Worm (Caenorhabditis elegans): ENCODE data around the gene comt-4.

DNA sequence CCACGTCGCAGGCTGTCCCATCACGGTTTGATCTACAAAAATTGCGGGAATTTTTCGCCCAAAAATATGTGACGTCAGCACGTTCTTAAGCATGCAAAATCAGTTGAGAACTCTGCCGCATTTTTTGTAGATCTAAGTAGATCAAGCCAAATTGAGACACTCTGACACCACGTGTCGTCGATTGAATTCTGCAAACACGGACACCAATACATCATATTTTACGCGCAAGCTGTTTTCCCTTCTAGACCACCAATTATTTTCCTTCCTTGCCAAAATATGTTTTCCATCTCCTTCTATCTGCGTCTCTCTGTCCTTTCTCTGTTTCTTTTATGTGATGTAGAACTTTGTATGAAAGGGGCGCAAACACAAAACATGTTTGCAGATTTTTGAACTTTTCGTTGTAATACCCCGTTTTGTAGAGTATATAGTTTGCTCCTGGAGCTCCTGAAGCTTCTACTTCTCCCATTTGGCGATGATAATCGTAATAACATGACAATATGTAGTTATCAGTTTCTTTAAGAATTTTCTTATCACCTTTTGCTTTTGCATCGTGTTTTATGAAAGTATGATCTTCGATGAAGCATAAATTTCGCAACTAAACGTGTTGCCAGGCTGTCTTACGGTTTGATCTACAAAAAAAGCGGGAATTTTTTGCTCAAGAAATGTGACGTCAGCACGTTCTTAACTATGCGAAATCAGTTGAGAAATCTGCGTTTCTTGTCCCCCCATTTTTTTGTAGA, 6.0 kb upstream of the comt-4 start:
- no peak for TF ChIP-seq lin-35 (GFP tag; optimal IDR thresholded peaks at IDR 0.05)
- TF ChIP-seq cebp-1 (GFP tag; IDR thresholded peaks at IDR 0.05), result no peak; the same call in 1 of the 2 replicates
- TF ChIP-seq cebp-1 (tag; optimal IDR thresholded peaks at IDR 0.05), result peak; percentile 61
